Worm (Caenorhabditis elegans) whole organism, early embryonic: Measurements from ENCODE around the gene R02D5.10.

Source experiments
- B0310.2 ChIP-seq: sonication (generic microtip); optimal IDR thresholded peaks from 2 replicates; lab custom pipeline; 2016; ENCODE audit warnings: mild to moderate bottlenecking, missing genetic modification characterization, missing compliant biosample characterization
- F13C5.2 ChIP-seq: sonication (generic microtip); optimal IDR thresholded peaks from 2 replicates; lab custom pipeline; 2017; ENCODE audit warnings: mild to moderate bottlenecking, missing genetic modification characterization, inconsistent platforms, missing compliant biosample characterization
- ama-1 ChIP-seq: fragments of 150-350 bp; optimal IDR thresholded peaks from 2 replicates; lab custom pipeline; 2014
- ceh-13 ChIP-seq: fragments of 200-800 bp; sonication (Bioruptor generic); optimal IDR thresholded peaks from 2 replicates; lab custom pipeline; 2018; ENCODE audit warnings: mild to moderate bottlenecking, missing genetic modification characterization, missing compliant biosample characterization
- ets-7 ChIP-seq: sonication (generic microtip); optimal IDR thresholded peaks from 2 replicates; lab custom pipeline; 2016; ENCODE audit warnings: missing genotype, missing genetic modification characterization, missing compliant biosample characterization
- flt-1 ChIP-seq: fragments of 200-800 bp; sonication (Bioruptor generic); IDR thresholded peaks from 2 replicates; pipeline ENCODE4 v1.3.6; 2022; ENCODE audit warnings: missing genetic modification characterization, missing compliant biosample characterization
- hmbx-1 ChIP-seq: sonication (generic microtip); optimal IDR thresholded peaks from 2 replicates; lab custom pipeline; 2016; ENCODE audit warnings: mild to moderate bottlenecking, missing genetic modification characterization, missing compliant biosample characterization
- hmg-4 ChIP-seq: fragments of 200-800 bp; sonication (Bioruptor generic); optimal IDR thresholded peaks from 2 replicates; lab custom pipeline; 2018; ENCODE audit warnings: mild to moderate bottlenecking, missing genetic modification characterization, missing compliant biosample characterization
- hnd-1 ChIP-seq: sonication (generic microtip); optimal IDR thresholded peaks from 2 replicates; lab custom pipeline; 2016; ENCODE audit warnings: missing genetic modification characterization, missing compliant biosample characterization
- tbx-11 ChIP-seq: fragments of 200-800 bp; sonication (Bioruptor generic); IDR thresholded peaks from 2 replicates; pipeline ENCODE4 v1.3.6; 2022; ENCODE audit warnings: missing genetic modification characterization, missing compliant biosample characterization

DNA sequence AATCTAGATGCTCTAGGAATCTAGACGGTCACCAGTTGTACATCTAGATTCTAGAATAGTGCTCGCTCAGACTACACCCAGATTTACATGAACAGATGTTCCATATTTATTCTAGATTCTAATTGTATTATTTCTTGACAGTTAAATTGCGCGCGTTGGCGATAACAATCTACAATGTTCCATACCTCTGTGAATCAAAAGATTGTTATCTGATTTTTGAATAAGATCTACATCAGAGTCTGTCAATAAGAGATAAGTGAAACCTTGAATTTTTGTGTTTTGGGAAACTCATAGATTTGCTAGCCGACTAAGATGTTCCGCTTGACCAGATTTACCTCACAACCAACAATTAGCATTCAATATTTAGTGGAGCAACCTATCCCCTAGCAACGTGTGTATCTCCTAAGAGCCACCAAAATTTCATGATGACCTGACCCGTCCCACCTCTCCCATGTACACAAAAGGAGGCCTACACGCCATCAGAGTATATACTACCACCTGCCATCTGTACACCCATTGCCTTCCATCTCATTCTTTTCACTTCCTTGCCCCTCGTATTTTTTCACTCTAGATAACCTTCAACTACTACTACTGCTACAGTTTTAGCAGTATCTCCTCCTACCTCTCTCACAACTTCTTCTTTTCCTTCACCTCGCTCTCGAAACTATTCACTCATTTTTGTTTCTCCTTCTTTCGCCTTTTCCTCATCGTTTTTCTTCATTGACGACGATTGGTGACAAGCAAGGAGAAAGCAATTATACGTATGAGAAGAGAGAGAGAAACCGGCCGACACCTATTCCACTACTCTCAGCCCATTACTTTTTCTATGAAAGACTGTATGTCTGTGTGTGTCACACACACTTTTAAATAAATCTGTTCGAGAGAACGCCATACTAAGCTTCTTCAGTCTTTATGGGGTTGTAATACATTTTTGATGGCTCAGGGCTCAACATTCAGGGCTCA lies 24.9 kb downstream of the R02D5.10 start:
- no peak for TF ChIP-seq ama-1 (lab: Kevin White, UChicago)
- no peak for TF ChIP-seq hmg-4 (GFP tag; lab: Kevin White, UChicago)
- TF ChIP-seq tbx-11 (GFP tag; lab: Robert Waterston, UW) = no peak
- no peak for TF ChIP-seq hnd-1 (tag; lab: Kevin White, UChicago)
- no peak for TF ChIP-seq F13C5.2
- TF ChIP-seq ets-7 (tag; lab: Kevin White, UChicago) = no peak
- TF ChIP-seq B0310.2 = no peak
- TF ChIP-seq hmbx-1 = no peak
- TF ChIP-seq flt-1 (GFP tag; lab: Robert Waterston, UW) = no peak
- TF ChIP-seq ceh-13 (GFP tag; lab: Kevin White, UChicago) = no peak
